Worm (Caenorhabditis elegans) whole organism, mixed stage, embryonic: ENCODE data around the gene sas-1.

ENCODE experiments used
- blmp-1 ChIP-seq: fragments of 150-350 bp; optimal IDR thresholded peaks from 2 replicates; lab custom pipeline; 2014; ENCODE audit warnings: missing biosample characterization, missing genetic modification characterization
- ceh-39 ChIP-seq: fragments of 150-350 bp; optimal IDR thresholded peaks from 2 replicates; lab custom pipeline; 2014; ENCODE audit warnings: missing biosample characterization, missing genetic modification characterization
- ces-1 ChIP-seq: fragments of 150-350 bp; optimal IDR thresholded peaks from 2 replicates; lab custom pipeline; 2014; ENCODE audit warnings: missing biosample characterization, missing genetic modification reagents, missing genetic modification characterization
- elt-3 ChIP-seq: fragments of 150-350 bp; optimal IDR thresholded peaks from 2 replicates; lab custom pipeline; 2014; ENCODE audit warnings: missing biosample characterization, missing genetic modification characterization
- flh-1 ChIP-seq: fragments of 200-800 bp; sonication (Bioruptor generic); optimal IDR thresholded peaks from 2 replicates; lab custom pipeline; 2018; ENCODE audit warnings: mild to moderate bottlenecking, missing genetic modification characterization, moderate library complexity, missing compliant biosample characterization
- mab-5 ChIP-seq: fragments of 150-350 bp; optimal IDR thresholded peaks from 2 replicates; lab custom pipeline; 2014; ENCODE audit warnings: missing biosample characterization, missing genetic modification characterization
- mep-1 ChIP-seq: fragments of 150-350 bp; optimal IDR thresholded peaks from 2 replicates; lab custom pipeline; 2017; ENCODE audit warnings: missing biosample characterization, missing genetic modification reagents, missing genetic modification characterization, inconsistent platforms
- pha-4 ChIP-seq: fragments of 150-350 bp; optimal IDR thresholded peaks from 2 replicates; lab custom pipeline; 2018; ENCODE audit warnings: missing biosample characterization, missing genetic modification reagents, missing genetic modification characterization
- unc-62 ChIP-seq: fragments of 150-350 bp; optimal IDR thresholded peaks from 2 replicates; lab custom pipeline; 2014; ENCODE audit warnings: missing biosample characterization, missing genetic modification reagents, missing genetic modification characterization
- ztf-11 ChIP-seq: fragments of 150-350 bp; optimal IDR thresholded peaks from 2 replicates; lab custom pipeline; 2014; ENCODE audit warnings: missing biosample characterization, missing genetic modification characterization

- no peak for TF ChIP-seq ces-1 (GFP tag; lab: Kevin White, UChicago)
- TF ChIP-seq ztf-11 (tag; lab: Kevin White, UChicago) = no peak
- no peak for TF ChIP-seq blmp-1 (tag; lab: Kevin White, UChicago)
- TF ChIP-seq unc-62 (GFP tag; lab: Kevin White, UChicago) = no peak
- no peak for TF ChIP-seq flh-1 (GFP tag; lab: Kevin White, UChicago)
- TF ChIP-seq pha-4 (tag; lab: Kevin White, UChicago) = no peak
- TF ChIP-seq mep-1 (tag; lab: Kevin White, UChicago) = no peak
- TF ChIP-seq mab-5 = no peak
- no peak for TF ChIP-seq ceh-39 (tag; lab: Kevin White, UChicago)
- no peak for TF ChIP-seq elt-3 (tag; lab: Kevin White, UChicago)
These were observed 11.9 kb upstream of the sas-1 start for ce11 chrIII:12687382-12687781.
